Fruit fly (Drosophila melanogaster) whole organism, embryonic: Measurements from ENCODE around the gene tex.
A peak's percentile ranks its signal among the peaks of the same experiment; 100 is the strongest.

Source experiments
- CG10147 ChIP-seq: fragments of 200-800 bp; sonication (Bioruptor generic); optimal IDR thresholded peaks from 2 replicates; lab custom pipeline; 2019; ENCODE audit warnings: missing biosample characterization, mild to moderate bottlenecking, missing genetic modification characterization, moderate library complexity
- CG1024 ChIP-seq: fragments of 200-800 bp; sonication (Bioruptor generic); IDR thresholded peaks from 2 replicates; pipeline ENCODE4 v1.3.6; 2022; ENCODE audit warnings: missing biosample characterization, missing genetic modification characterization
- CG10431 ChIP-seq: fragments of 200-800 bp; sonication (Bioruptor generic); optimal IDR thresholded peaks from 3 replicates; lab custom pipeline; 2018; ENCODE audit warnings: missing biosample characterization, mild to moderate bottlenecking, missing genetic modification characterization
- CG10565 ChIP-seq: fragments of 200-800 bp; sonication (Bioruptor generic); optimal IDR thresholded peaks from 3 replicates; lab custom pipeline; 2016; ENCODE audit warnings: missing biosample characterization, mild to moderate bottlenecking, missing genetic modification characterization
- CG11085 ChIP-seq: fragments of 200-800 bp; sonication (Bioruptor generic); IDR thresholded peaks from 2 replicates; pipeline ENCODE4 v1.3.6; 2022; ENCODE audit warnings: missing biosample characterization, missing genetic modification characterization
- CG12155 ChIP-seq: fragments of 200-800 bp; sonication (Bioruptor generic); optimal IDR thresholded peaks from 3 replicates; lab custom pipeline; 2016; ENCODE audit warnings: missing biosample characterization, missing genetic modification characterization
- CG12299 ChIP-seq: fragments of 200-800 bp; sonication (Bioruptor generic); optimal IDR thresholded peaks from 2 replicates; lab custom pipeline; 2018; ENCODE audit warnings: missing biosample characterization, mild to moderate bottlenecking, missing genetic modification characterization
- CG12659 ChIP-seq: fragments of 200-800 bp; sonication (Bioruptor generic); optimal IDR thresholded peaks from 3 replicates; lab custom pipeline; 2017; ENCODE audit warnings: mild to moderate bottlenecking, missing biosample characterization, missing genetic modification reagents, missing genetic modification characterization
- CG13287 ChIP-seq: fragments of 200-800 bp; sonication (Bioruptor generic); IDR thresholded peaks from 2 replicates; pipeline ENCODE4 v1.3.6; 2022; ENCODE audit warnings: missing biosample characterization, missing genetic modification characterization; ENCODE audit not compliant: partially characterized antibody
- CG1603 ChIP-seq: fragments of 200-800 bp; sonication (Bioruptor generic); optimal IDR thresholded peaks from 2 replicates; lab custom pipeline; 2019; ENCODE audit warnings: missing biosample characterization, mild to moderate bottlenecking, missing genetic modification characterization, moderate library complexity
- CG17361 ChIP-seq: fragments of 200-800 bp; sonication (Bioruptor generic); IDR thresholded peaks from 3 replicates; pipeline ENCODE4 v1.3.6; 2022; ENCODE audit warnings: missing biosample characterization, missing genetic modification characterization
- CG17802 ChIP-seq: fragments of 200-800 bp; sonication (Bioruptor generic); optimal IDR thresholded peaks from 2 replicates; lab custom pipeline; 2018; ENCODE audit warnings: missing biosample characterization, mild to moderate bottlenecking, missing genetic modification characterization, moderate library complexity
- CG18476 ChIP-seq: fragments of 200-800 bp; sonication (Bioruptor generic); optimal IDR thresholded peaks from 2 replicates; lab custom pipeline; 2016; ENCODE audit warnings: missing biosample characterization, mild to moderate bottlenecking, missing genetic modification characterization
- CG30020 ChIP-seq: fragments of 200-800 bp; optimal IDR thresholded peaks from 2 replicates; lab custom pipeline; 2019; ENCODE audit warnings: missing biosample characterization, mild to moderate bottlenecking, missing genetic modification characterization, moderate library complexity
- CG31388 ChIP-seq: fragments of 200-800 bp; sonication (Bioruptor generic); optimal IDR thresholded peaks from 2 replicates; lab custom pipeline; 2016; ENCODE audit warnings: missing biosample characterization, missing genetic modification characterization
- CG6791 ChIP-seq: fragments of 200-800 bp; sonication (Bioruptor generic); IDR thresholded peaks from 3 replicates; pipeline ENCODE4 v1.3.6; 2022; ENCODE audit warnings: missing biosample characterization, missing genetic modification characterization; ENCODE audit not compliant: partially characterized antibody
- CG8089 ChIP-seq: fragments of 200-800 bp; sonication (Bioruptor generic); optimal IDR thresholded peaks from 3 replicates; lab custom pipeline; 2016; ENCODE audit warnings: missing biosample characterization, missing genetic modification characterization
- CG9437 ChIP-seq: fragments of 200-800 bp; sonication (Bioruptor generic); optimal IDR thresholded peaks from 2 replicates; lab custom pipeline; 2018; ENCODE audit warnings: missing biosample characterization, mild to moderate bottlenecking, missing genetic modification characterization
- CG9727 ChIP-seq: fragments of 200-800 bp; sonication (Bioruptor generic); optimal IDR thresholded peaks from 3 replicates; lab custom pipeline; 2017; ENCODE audit warnings: missing biosample characterization, mild to moderate bottlenecking, missing genetic modification characterization
- CTCF ChIP-seq: fragments of 200-800 bp; sonication (Bioruptor generic); optimal IDR thresholded peaks from 2 replicates; lab custom pipeline; 2017; ENCODE audit warnings: missing biosample characterization, mild to moderate bottlenecking, missing genetic modification characterization, moderate library complexity
- Dbx ChIP-seq: fragments of 200-800 bp; sonication (Bioruptor generic); IDR thresholded peaks from 3 replicates; pipeline ENCODE4 v1.3.6; 2022; ENCODE audit warnings: missing biosample characterization, missing genetic modification characterization
- E2f1 ChIP-seq: fragments of 200-800 bp; sonication (Bioruptor generic); IDR thresholded peaks from 2 replicates; pipeline ENCODE4 v1.3.6; 2022; ENCODE audit warnings: missing biosample characterization, missing genetic modification characterization
- Fer2 ChIP-seq: fragments of 200-800 bp; sonication (Bioruptor generic); optimal IDR thresholded peaks from 2 replicates; lab custom pipeline; 2018; ENCODE audit warnings: missing biosample characterization, mild to moderate bottlenecking, missing genetic modification characterization, moderate library complexity
- HLH54F ChIP-seq: fragments of 200-800 bp; sonication (Bioruptor generic); optimal IDR thresholded peaks from 3 replicates; lab custom pipeline; 2016; ENCODE audit warnings: missing biosample characterization, missing genetic modification characterization
- Hmr ChIP-seq: fragments of 200-800 bp; sonication (Bioruptor generic); optimal IDR thresholded peaks from 3 replicates; lab custom pipeline; 2017; ENCODE audit warnings: mild to moderate bottlenecking, missing biosample characterization, missing genetic modification reagents, missing genetic modification characterization
- Max ChIP-seq: fragments of 200-800 bp; sonication (Bioruptor generic); optimal IDR thresholded peaks from 2 replicates; lab custom pipeline; 2016; ENCODE audit warnings: missing biosample characterization, mild to moderate bottlenecking, missing genetic modification characterization
- NC2α ChIP-seq: fragments of 200-800 bp; sonication (Bioruptor generic); optimal IDR thresholded peaks from 2 replicates; lab custom pipeline; 2016; ENCODE audit warnings: missing biosample characterization, missing genetic modification characterization
- NK7.1 ChIP-seq: fragments of 200-800 bp; sonication (Bioruptor generic); optimal IDR thresholded peaks from 3 replicates; lab custom pipeline; 2016; ENCODE audit warnings: missing biosample characterization, missing genetic modification characterization
- Ptx1 ChIP-seq: fragments of 200-800 bp; sonication (Bioruptor generic); IDR thresholded peaks from 2 replicates; pipeline ENCODE4 v1.3.6; 2022; ENCODE audit warnings: missing biosample characterization, missing genetic modification characterization
- Ravus ChIP-seq: fragments of 200-800 bp; sonication (Bioruptor generic); IDR thresholded peaks from 2 replicates; pipeline ENCODE4 v1.3.6; 2022; ENCODE audit warnings: missing biosample characterization, missing genetic modification characterization
- Side ChIP-seq: fragments of 200-800 bp; sonication (Bioruptor generic); optimal IDR thresholded peaks from 2 replicates; lab custom pipeline; 2016; ENCODE audit warnings: missing biosample characterization, missing genetic modification characterization
- TFAM ChIP-seq: fragments of 200-800 bp; sonication (Bioruptor generic); optimal IDR thresholded peaks from 2 replicates; lab custom pipeline; 2017; ENCODE audit warnings: missing biosample characterization, missing genetic modification characterization, inconsistent platforms
- ab ChIP-seq: fragments of 200-800 bp; sonication (Bioruptor generic); optimal IDR thresholded peaks from 2 replicates; lab custom pipeline; 2016; ENCODE audit warnings: missing biosample characterization, missing genetic modification characterization
- amos ChIP-seq: fragments of 200-800 bp; sonication (Bioruptor generic); IDR thresholded peaks from 2 replicates; pipeline ENCODE4 v1.3.6; 2022; ENCODE audit warnings: missing biosample characterization, missing genetic modification characterization; ENCODE audit not compliant: partially characterized antibody
- bcd ChIP-seq: fragments of 200-800 bp; sonication (Bioruptor generic); optimal IDR thresholded peaks from 2 replicates; lab custom pipeline; 2017; ENCODE audit warnings: missing biosample characterization, mild to moderate bottlenecking, missing genetic modification characterization
- cas ChIP-seq: fragments of 200-800 bp; sonication (Bioruptor generic); IDR thresholded peaks from 2 replicates; pipeline ENCODE4 v1.3.6; 2022; ENCODE audit warnings: missing biosample characterization, missing genetic modification characterization
- cg ChIP-seq: fragments of 200-800 bp; sonication (Bioruptor generic); optimal IDR thresholded peaks from 3 replicates; lab custom pipeline; 2019; ENCODE audit warnings: missing biosample characterization, mild to moderate bottlenecking, missing genetic modification characterization, moderate library complexity
- dan ChIP-seq: fragments of 200-800 bp; sonication (Bioruptor generic); IDR thresholded peaks from 2 replicates; pipeline ENCODE4 v1.3.6; 2022; ENCODE audit warnings: missing biosample characterization, missing genetic modification characterization
- dmrt99B ChIP-seq: fragments of 200-800 bp; sonication (Bioruptor generic); optimal IDR thresholded peaks from 2 replicates; lab custom pipeline; 2018; ENCODE audit warnings: missing biosample characterization, mild to moderate bottlenecking, missing genetic modification characterization, moderate library complexity
- gsb-n ChIP-seq: fragments of 200-800 bp; sonication (Bioruptor generic); optimal IDR thresholded peaks from 3 replicates; lab custom pipeline; 2018; ENCODE audit warnings: missing biosample characterization, mild to moderate bottlenecking, missing genetic modification characterization
- lov ChIP-seq, 2 experiments: fragments of 200-800 bp in 1 of 2; fragments of >200 bp in 1 of 2; sonication (Bioruptor generic) in 1 of 2; IDR thresholded peaks in 1 of 2; optimal IDR thresholded peaks in 1 of 2; 2 replicates in 1 of 2; 3 replicates in 1 of 2; pipeline versions ENCODE4 v1.3.6 to Lab custom; 2017 to 2022; ENCODE audit warnings: missing biosample characterization in 1 of 2, missing genetic modification characterization in 1 of 2
- nmo ChIP-seq: fragments of 200-800 bp; sonication (Bioruptor generic); optimal IDR thresholded peaks from 2 replicates; lab custom pipeline; 2018; ENCODE audit warnings: missing biosample characterization, mild to moderate bottlenecking, missing genetic modification characterization, moderate library complexity
- oc ChIP-seq: fragments of 200-800 bp; sonication (Bioruptor generic); optimal IDR thresholded peaks from 2 replicates; lab custom pipeline; 2018; ENCODE audit warnings: missing biosample characterization, mild to moderate bottlenecking, missing genetic modification characterization, moderate library complexity
- prd ChIP-seq, 3 experiments: fragments of >200 bp in 2 of 3; fragments of 200-800 bp in 1 of 3; sonication (Bioruptor generic) in 1 of 3; optimal IDR thresholded peaks in 2 of 3; IDR thresholded peaks in 1 of 3; 2 replicates in 2 of 3; 3 replicates in 1 of 3; pipeline versions ENCODE4 v1.3.6 to Lab custom; 2017 to 2022; ENCODE audit warnings: missing biosample characterization in 1 of 3, missing genetic modification characterization in 1 of 3
- ranshi ChIP-seq: fragments of 200-800 bp; sonication (Bioruptor generic); IDR thresholded peaks from 2 replicates; pipeline ENCODE4 v1.3.6; 2022; ENCODE audit warnings: missing biosample characterization, missing genetic modification characterization
- repo ChIP-seq: fragments of 200-800 bp; sonication (Bioruptor generic); optimal IDR thresholded peaks from 2 replicates; lab custom pipeline; 2016; ENCODE audit warnings: missing biosample characterization, missing genetic modification characterization
- slou ChIP-seq: fragments of 200-800 bp; sonication (Bioruptor generic); optimal IDR thresholded peaks from 3 replicates; lab custom pipeline; 2016; ENCODE audit warnings: missing biosample characterization, missing genetic modification characterization
- sob ChIP-seq: fragments of 200-800 bp; sonication (Bioruptor generic); IDR thresholded peaks from 2 replicates; pipeline ENCODE4 v1.3.6; 2022; ENCODE audit warnings: missing biosample characterization, missing genetic modification characterization
- stwl ChIP-seq: fragments of 200-800 bp; sonication (Bioruptor generic); optimal IDR thresholded peaks from 3 replicates; lab custom pipeline; 2018; ENCODE audit warnings: missing biosample characterization, mild to moderate bottlenecking, missing genetic modification characterization, moderate library complexity
- unc-4 ChIP-seq: fragments of 200-800 bp; sonication (Bioruptor generic); IDR thresholded peaks from 2 replicates; pipeline ENCODE4 v1.3.6; 2022; ENCODE audit warnings: missing biosample characterization, missing genetic modification characterization; ENCODE audit not compliant: partially characterized antibody

Gene tex

dm6 chr3R:8355579-8355978, 47.1 kb upstream of the tex start (continued):
- TF ChIP-seq CG10147 (GFP tag; lab: Kevin White, UChicago) (peak; percentile 97), sob (GFP tag; lab: Robert Waterston, UW) (peak; percentile 97), ab (GFP tag; lab: Kevin White, UChicago) (peak; percentile 73), Max (peak; percentile 90), CG12659 (peak; percentile 96), prd (optimal IDR thresholded peaks at IDR 0.05; lab: Kevin White, UChicago) (no peak), prd (GFP tag; IDR thresholded peaks at IDR 0.05; lab: Robert Waterston, UW) (peak; percentile 94), TFAM (peak; percentile 71), CG8089 (GFP tag; lab: Kevin White, UChicago) (peak; percentile 89), CG13287 (no peak), CG31388 (GFP tag; lab: Kevin White, UChicago) (peak; percentile 88), CG11085 (peak; percentile 93), CG10565 (GFP tag; lab: Kevin White, UChicago) (peak; percentile 73), stwl (tag; lab: Kevin White, UChicago) (peak; percentile 12), amos (GFP tag; lab: Robert Waterston, UW) (no peak), NC2α (GFP tag; lab: Kevin White, UChicago) (peak; percentile 84), ranshi (peak; percentile 91), CG17361 (peak; percentile 83), CG9727 (peak; percentile 96), Hmr (peak; percentile 98), bcd (GFP tag; lab: Kevin White, UChicago) (peak; percentile 93), dan (GFP tag; lab: Robert Waterston, UW) (peak; percentile 37; the same call in 1 of the 2 replicates), cg (GFP tag; lab: Kevin White, UChicago) (no peak), CG1603 (tag; lab: Kevin White, UChicago) (peak; percentile 96), CG17802 (tag; lab: Kevin White, UChicago) (peak; percentile 72), lov (optimal IDR thresholded peaks at IDR 0.05; lab: Kevin White, UChicago) (no peak), lov (GFP tag; IDR thresholded peaks at IDR 0.05; lab: Robert Waterston, UW) (peak; percentile 63; the same call in 2 of the 3 replicates), E2f1 (peak; percentile 93), Ravus (peak; percentile 91), cas (GFP tag; lab: Robert Waterston, UW) (peak; percentile 90), CG12299 (tag; lab: Kevin White, UChicago) (peak; percentile 94), CG30020 (tag; lab: Kevin White, UChicago) (peak; percentile 17), Dbx (GFP tag; lab: Robert Waterston, UW) (peak; percentile 97), unc-4 (GFP tag; lab: Robert Waterston, UW) (no peak), CG9437 (GFP tag; lab: Kevin White, UChicago) (peak; percentile 84), HLH54F (GFP tag; lab: Kevin White, UChicago) (peak; percentile 96), CG10431 (GFP tag; lab: Kevin White, UChicago) (no peak), CTCF (GFP tag; lab: Kevin White, UChicago) (peak; percentile 51), nmo (GFP tag; lab: Kevin White, UChicago) (peak; percentile 89), gsb-n (tag; lab: Kevin White, UChicago) (peak; percentile 83), repo (peak; percentile 96), NK7.1 (GFP tag; lab: Kevin White, UChicago) (peak; percentile 97), dmrt99B (tag; lab: Kevin White, UChicago) (peak; percentile 94), CG6791 (GFP tag; lab: Robert Waterston, UW) (no peak), CG12155 (GFP tag; lab: Kevin White, UChicago) (peak; percentile 95), Side (peak; percentile 97), oc (tag; lab: Kevin White, UChicago) (peak; percentile 93), Fer2 (tag; lab: Kevin White, UChicago) (peak; percentile 83), CG1024 (peak; percentile 73), slou (peak; percentile 92), Ptx1 (peak; percentile 96), CG18476 (peak; percentile 85)
